Worm (Caenorhabditis elegans) whole organism, young adult: ENCODE measurements around the gene B0457.6.

Experiments
- B0019.2 ChIP-seq: fragments of 200-800 bp; sonication (Bioruptor generic); conservative IDR thresholded peaks from 2 replicates; pipeline ENCODE4 v1.3.6; 2022; ENCODE audit warnings: missing genetic modification reagents, missing genetic modification characterization, missing compliant biosample characterization
- B0261.1 ChIP-seq: sonication (generic microtip); optimal IDR thresholded peaks from 2 replicates; lab custom pipeline; 2016; ENCODE audit warnings: mild to moderate bottlenecking, missing genetic modification characterization, moderate library complexity, missing compliant biosample characterization
- C06A6.2 ChIP-seq: fragments of 200-800 bp; sonication (Bioruptor generic); conservative IDR thresholded peaks from 2 replicates; pipeline ENCODE4 v1.3.6; 2022; ENCODE audit warnings: missing genetic modification characterization, missing compliant biosample characterization
- C17E4.6 ChIP-seq: fragments of 200-800 bp; sonication (Bioruptor generic); IDR thresholded peaks from 2 replicates; pipeline ENCODE4 v1.3.6; 2022; ENCODE audit warnings: missing genetic modification reagents, missing genetic modification characterization, missing compliant biosample characterization
- F10E7.11 ChIP-seq: sonication (generic microtip); optimal IDR thresholded peaks from 2 replicates; lab custom pipeline; 2017; ENCODE audit warnings: mild to moderate bottlenecking, missing genetic modification characterization, moderate library complexity, missing compliant biosample characterization
- F22D6.2 ChIP-seq: sonication (generic microtip); optimal IDR thresholded peaks from 2 replicates; lab custom pipeline; 2016; ENCODE audit warnings: mild to moderate bottlenecking, missing genetic modification characterization, missing compliant biosample characterization
- F23B12.7 ChIP-seq: sonication (generic microtip); optimal IDR thresholded peaks from 2 replicates; lab custom pipeline; 2017; ENCODE audit warnings: missing genetic modification characterization, mild to moderate bottlenecking, missing compliant biosample characterization, antibody characterized with exemption, moderate library complexity; ENCODE audit not compliant: insufficient read depth
- F39B2.1 ChIP-seq: fragments of 200-800 bp; sonication (Bioruptor generic); IDR thresholded peaks from 2 replicates; pipeline ENCODE4 v1.3.6; 2022; ENCODE audit warnings: missing genetic modification reagents, missing genetic modification characterization, missing compliant biosample characterization
- F55B11.4 ChIP-seq: sonication (generic microtip); optimal IDR thresholded peaks from 2 replicates; lab custom pipeline; 2016; ENCODE audit warnings: missing compliant biosample characterization, missing genetic modification characterization, borderline replicate concordance; ENCODE audit not compliant: insufficient read depth
- K11D2.4 ChIP-seq: fragments of 200-800 bp; sonication (Bioruptor generic); IDR thresholded peaks from 2 replicates; pipeline ENCODE4 v1.3.6; 2022; ENCODE audit warnings: missing genetic modification reagents, missing genetic modification characterization, missing compliant biosample characterization
- Y95B8A.8 ChIP-seq: fragments of 200-800 bp; sonication (Bioruptor generic); IDR thresholded peaks from 2 replicates; pipeline ENCODE4 v1.3.6; 2022; ENCODE audit warnings: missing genetic modification reagents, missing genetic modification characterization, missing compliant biosample characterization
- ama-1 ChIP-seq, 3 experiments: fragments of 150-350 bp in 1 of 3; sonication (generic microtip) in 2 of 3; optimal IDR thresholded peaks; 2 replicates each; lab custom pipeline; 2014 to 2018; ENCODE audit warnings: missing biosample characterization in 2 of 3, missing genetic modification characterization in 2 of 3, missing genetic modification reagents in 2 of 3
- aptf-2 ChIP-seq: fragments of 200-800 bp; sonication (Bioruptor generic); conservative IDR thresholded peaks from 2 replicates; pipeline ENCODE4 v1.3.6; 2022; ENCODE audit warnings: missing genetic modification reagents, missing genetic modification characterization, missing compliant biosample characterization
- aptf-3 ChIP-seq: fragments of 200-800 bp; sonication (Bioruptor generic); IDR thresholded peaks from 2 replicates; pipeline ENCODE4 v1.3.6; 2022; ENCODE audit warnings: missing genetic modification characterization, missing compliant biosample characterization
- atf-7 ChIP-seq: sonication (generic microtip); optimal IDR thresholded peaks from 2 replicates; lab custom pipeline; 2017; ENCODE audit warnings: mild to moderate bottlenecking, missing genetic modification characterization, missing compliant biosample characterization
- attf-5 ChIP-seq: fragments of 200-800 bp; sonication (Bioruptor generic); optimal IDR thresholded peaks from 2 replicates; lab custom pipeline; 2018; ENCODE audit warnings: mild to moderate bottlenecking, missing genetic modification characterization, missing compliant biosample characterization
- bed-2 ChIP-seq: fragments of 200-800 bp; sonication (Bioruptor generic); IDR thresholded peaks from 2 replicates; pipeline ENCODE4 v1.3.6; 2022; ENCODE audit warnings: missing genetic modification reagents, missing genetic modification characterization, missing compliant biosample characterization
- ceh-100 ChIP-seq: fragments of 200-800 bp; sonication (Bioruptor generic); IDR thresholded peaks from 2 replicates; pipeline ENCODE4 v1.3.6; 2022; ENCODE audit warnings: missing genetic modification reagents, missing genetic modification characterization, missing compliant biosample characterization
- ceh-27 ChIP-seq: fragments of 200-800 bp; sonication (Bioruptor generic); optimal IDR thresholded peaks from 2 replicates; lab custom pipeline; 2018; ENCODE audit warnings: mild to moderate bottlenecking, missing genetic modification characterization, moderate library complexity, missing compliant biosample characterization
- ceh-40 ChIP-seq: fragments of 200-800 bp; sonication (Bioruptor generic); IDR thresholded peaks from 2 replicates; pipeline ENCODE4 v1.3.6; 2022; ENCODE audit warnings: missing genetic modification characterization, missing compliant biosample characterization
- die-1 ChIP-seq: sonication (generic microtip); optimal IDR thresholded peaks from 2 replicates; lab custom pipeline; 2016; ENCODE audit warnings: missing genotype, mild to moderate bottlenecking, missing genetic modification characterization, missing compliant biosample characterization
- dpff-1 ChIP-seq: sonication (generic microtip); optimal IDR thresholded peaks from 2 replicates; lab custom pipeline; 2017; ENCODE audit warnings: mild to moderate bottlenecking, missing genetic modification characterization, missing compliant biosample characterization
- egl-44 ChIP-seq: fragments of 200-800 bp; sonication (Bioruptor generic); IDR thresholded peaks from 2 replicates; pipeline ENCODE4 v1.3.6; 2022; ENCODE audit warnings: missing genetic modification reagents, missing genetic modification characterization, missing compliant biosample characterization
- him-1 ChIP-seq: sonication (generic microtip); optimal IDR thresholded peaks from 2 replicates; lab custom pipeline; 2016; ENCODE audit warnings: missing genotype, missing genetic modification reagents, missing genetic modification characterization, missing compliant biosample characterization
- hmg-20 ChIP-seq: fragments of 200-800 bp; sonication (Bioruptor generic); IDR thresholded peaks from 2 replicates; pipeline ENCODE4 v1.3.6; 2022; ENCODE audit warnings: missing genetic modification reagents, missing genetic modification characterization, missing compliant biosample characterization
- let-526 ChIP-seq: fragments of 200-800 bp; sonication (Bioruptor generic); IDR thresholded peaks from 2 replicates; pipeline ENCODE4 v1.3.6; 2022; ENCODE audit warnings: missing genetic modification reagents, missing genetic modification characterization, missing compliant biosample characterization
- let-607 ChIP-seq, 2 experiments: fragments of 200-800 bp in 1 of 2; sonication (Bioruptor generic) in 1 of 2; sonication (generic microtip) in 1 of 2; optimal IDR thresholded peaks; 2 replicates each; lab custom pipeline; 2016 to 2018; ENCODE audit warnings: mild to moderate bottlenecking in 2 of 2, missing compliant biosample characterization in 2 of 2, missing genetic modification characterization in 2 of 2, moderate library complexity in 2 of 2, missing genotype in 1 of 2
- lin-26 ChIP-seq: fragments of 200-800 bp; sonication (Bioruptor generic); IDR thresholded peaks from 2 replicates; pipeline ENCODE4 v1.3.6; 2022; ENCODE audit warnings: missing genetic modification reagents, missing genetic modification characterization, missing compliant biosample characterization
- lin-54 ChIP-seq: fragments of 200-800 bp; sonication (Bioruptor generic); optimal IDR thresholded peaks from 2 replicates; lab custom pipeline; 2018; ENCODE audit warnings: mild to moderate bottlenecking, missing genetic modification characterization, missing compliant biosample characterization
- madf-10 ChIP-seq: sonication (generic microtip); optimal IDR thresholded peaks from 2 replicates; lab custom pipeline; 2016; ENCODE audit warnings: mild to moderate bottlenecking, missing genetic modification characterization, missing compliant biosample characterization
- madf-3 ChIP-seq: fragments of 200-800 bp; sonication (Bioruptor generic); IDR thresholded peaks from 2 replicates; pipeline ENCODE4 v1.3.6; 2022; ENCODE audit warnings: missing genetic modification reagents, missing genetic modification characterization, missing compliant biosample characterization
- madf-6 ChIP-seq: fragments of 200-800 bp; sonication (Bioruptor generic); IDR thresholded peaks from 2 replicates; pipeline ENCODE4 v1.3.6; 2022; ENCODE audit warnings: missing genetic modification reagents, missing genetic modification characterization, missing compliant biosample characterization
- mcd-1 ChIP-seq: fragments of 200-800 bp; sonication (Bioruptor generic); IDR thresholded peaks from 2 replicates; pipeline ENCODE4 v1.3.6; 2022; ENCODE audit warnings: missing genetic modification reagents, missing genetic modification characterization, missing compliant biosample characterization
- nfya-2 ChIP-seq: fragments of 200-800 bp; sonication (Bioruptor generic); IDR thresholded peaks from 2 replicates; pipeline ENCODE4 v1.3.6; 2022; ENCODE audit warnings: missing genetic modification reagents, missing genetic modification characterization, missing compliant biosample characterization
- nfyb-1 ChIP-seq: fragments of 200-800 bp; sonication (Bioruptor generic); IDR thresholded peaks from 2 replicates; pipeline ENCODE4 v1.3.6; 2022; ENCODE audit warnings: missing genetic modification reagents, missing genetic modification characterization, missing compliant biosample characterization
- nhr-179 ChIP-seq: sonication (generic microtip); optimal IDR thresholded peaks from 2 replicates; lab custom pipeline; 2016; ENCODE audit warnings: mild to moderate bottlenecking, missing genetic modification characterization, missing compliant biosample characterization
- nhr-90 ChIP-seq: sonication (generic microtip); optimal IDR thresholded peaks from 2 replicates; lab custom pipeline; 2016; ENCODE audit warnings: missing genotype, mild to moderate bottlenecking, missing genetic modification characterization, missing compliant biosample characterization
- pbrm-1 ChIP-seq: fragments of 200-800 bp; sonication (Bioruptor generic); IDR thresholded peaks from 2 replicates; pipeline ENCODE4 v1.3.6; 2022; ENCODE audit warnings: missing genetic modification reagents, missing genetic modification characterization, missing compliant biosample characterization
- repo-1 ChIP-seq: sonication (generic microtip); optimal IDR thresholded peaks from 2 replicates; lab custom pipeline; 2017; ENCODE audit warnings: mild to moderate bottlenecking, missing genetic modification characterization, missing compliant biosample characterization
- rpc-1 ChIP-seq, 2 experiments: fragments of 150-350 bp in 1 of 2; sonication (generic microtip) in 1 of 2; optimal IDR thresholded peaks; 2 replicates each; lab custom pipeline; 2014 to 2018; ENCODE audit warnings: missing biosample characterization in 1 of 2, missing genetic modification characterization in 1 of 2, missing genetic modification reagents in 1 of 2, missing genotype in 1 of 2
- snpc-1.1 ChIP-seq: sonication (generic microtip); optimal IDR thresholded peaks from 2 replicates; lab custom pipeline; 2017; ENCODE audit warnings: missing genetic modification characterization, mild to moderate bottlenecking, missing compliant biosample characterization, antibody characterized with exemption, moderate library complexity, missing genotype, missing genetic modification reagents; ENCODE audit not compliant: insufficient read depth
- snpc-3.4 ChIP-seq: sonication (generic microtip); optimal IDR thresholded peaks from 2 replicates; lab custom pipeline; 2017; ENCODE audit warnings: missing genetic modification characterization, mild to moderate bottlenecking, missing compliant biosample characterization, antibody characterized with exemption, moderate library complexity, missing genotype, missing genetic modification reagents
- ztf-18 ChIP-seq: sonication (generic microtip); optimal IDR thresholded peaks from 2 replicates; lab custom pipeline; 2016; ENCODE audit warnings: missing genotype, mild to moderate bottlenecking, missing genetic modification characterization, missing compliant biosample characterization
- ztf-25 ChIP-seq: fragments of 200-800 bp; sonication (Bioruptor generic); IDR thresholded peaks from 2 replicates; pipeline ENCODE4 v1.3.6; 2022; ENCODE audit warnings: missing genetic modification reagents, missing genetic modification characterization, missing compliant biosample characterization
- ztf-26 ChIP-seq: sonication (generic microtip); optimal IDR thresholded peaks from 2 replicates; lab custom pipeline; 2017; ENCODE audit warnings: missing genetic modification characterization, missing compliant biosample characterization
- ztf-28 ChIP-seq: fragments of 200-800 bp; sonication (Bioruptor generic); IDR thresholded peaks from 2 replicates; pipeline ENCODE4 v1.3.6; 2022; ENCODE audit warnings: missing genetic modification reagents, missing genetic modification characterization, missing compliant biosample characterization
- ztf-3 ChIP-seq: fragments of 200-800 bp; sonication (Bioruptor generic); optimal IDR thresholded peaks from 2 replicates; lab custom pipeline; 2018; ENCODE audit warnings: mild to moderate bottlenecking, missing genetic modification characterization, missing compliant biosample characterization
- ztf-6 ChIP-seq: fragments of 200-800 bp; sonication (Bioruptor generic); IDR thresholded peaks from 2 replicates; pipeline ENCODE4 v1.3.6; 2022; ENCODE audit warnings: missing genetic modification reagents, missing genetic modification characterization, missing compliant biosample characterization

Gene B0457.6

DNA sequence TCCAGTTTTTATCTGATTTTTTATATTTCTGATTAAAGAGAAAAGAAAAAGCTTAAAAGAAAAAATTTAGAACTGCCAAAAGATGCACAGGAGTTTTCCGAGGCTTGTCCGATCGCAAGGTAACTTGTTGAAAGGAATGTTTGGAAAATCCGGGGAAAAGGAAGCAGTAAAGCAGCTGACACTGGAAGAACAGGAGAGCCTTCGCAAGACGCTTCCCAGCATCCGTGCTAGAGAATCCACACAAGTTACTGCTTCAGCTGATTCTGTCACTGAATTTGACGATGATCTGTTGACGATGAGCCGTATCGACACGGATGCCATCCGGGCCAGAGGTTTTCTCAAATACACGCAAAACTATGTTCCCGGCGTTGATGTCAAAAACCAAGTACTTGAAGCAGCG lies 7.5 kb downstream of the B0457.6 start, which contains the start of gene mrpl-50 (continued):
- TF ChIP-seq nhr-90 (no peak), egl-44 (GFP tag; lab: Robert Waterston, UW) (no peak), aptf-2 (GFP tag; lab: Robert Waterston, UW) (no peak), B0261.1 (tag; lab: Kevin White, UChicago) (no peak), ztf-25 (GFP tag; lab: Robert Waterston, UW) (no peak), let-526 (no peak), rpc-1 (optimal IDR thresholded peaks at IDR 0.05; lab: Kevin White, UChicago) (no peak), rpc-1 (tag; optimal IDR thresholded peaks at IDR 0.05; lab: Kevin White, UChicago) (no peak), ceh-40 (GFP tag; lab: Robert Waterston, UW) (no peak), aptf-3 (GFP tag; lab: Robert Waterston, UW) (no peak), snpc-3.4 (tag; lab: Kevin White, UChicago) (no peak), Y95B8A.8 (no peak), lin-26 (GFP tag; lab: Robert Waterston, UW) (no peak), attf-5 (GFP tag; lab: Kevin White, UChicago) (no peak), repo-1 (tag; lab: Kevin White, UChicago) (peak; percentile 59), snpc-1.1 (peak; percentile 33), atf-7 (tag; lab: Kevin White, UChicago) (no peak), ceh-27 (no peak), mcd-1 (GFP tag; lab: Robert Waterston, UW) (peak; percentile 43; the same call in 1 of the 2 replicates), B0019.2 (GFP tag; lab: Robert Waterston, UW) (no peak), pbrm-1 (no peak), C06A6.2 (no peak), die-1 (no peak), let-607 (tag; optimal IDR thresholded peaks at IDR 0.05; lab: Kevin White, UChicago) (no peak), bed-2 (GFP tag; lab: Robert Waterston, UW) (no peak), madf-3 (GFP tag; lab: Robert Waterston, UW) (peak; percentile 71), F10E7.11 (no peak), F39B2.1 (GFP tag; lab: Robert Waterston, UW) (0 out of 2 replicates have a peak, but pooled peaks have one; percentile 57), K11D2.4 (GFP tag; lab: Robert Waterston, UW) (no peak), ceh-100 (GFP tag; lab: Robert Waterston, UW) (no peak), nhr-179 (tag; lab: Kevin White, UChicago) (no peak), F55B11.4 (tag; lab: Kevin White, UChicago) (no peak), madf-10 (no peak), dpff-1 (tag; lab: Kevin White, UChicago) (peak; percentile 20), lin-54 (GFP tag; lab: Kevin White, UChicago) (no peak), C17E4.6 (GFP tag; lab: Robert Waterston, UW) (no peak), ztf-18 (no peak), nfya-2 (GFP tag; lab: Robert Waterston, UW) (no peak), ztf-3 (GFP tag; lab: Kevin White, UChicago) (no peak), ztf-26 (peak; percentile 3), ama-1 (optimal IDR thresholded peaks at IDR 0.05; lab: Kevin White, UChicago) (no peak), ama-1 (GFP tag; optimal IDR thresholded peaks at IDR 0.05; lab: Kevin White, UChicago) (peak in 1 of 2 experiments; percentile 30), F23B12.7 (tag; lab: Kevin White, UChicago) (no peak), F22D6.2 (tag; lab: Kevin White, UChicago) (no peak), ztf-6 (GFP tag; lab: Robert Waterston, UW) (no peak), hmg-20 (no peak), madf-6 (peak; percentile 65), ztf-28 (no peak), him-1 (tag; lab: Kevin White, UChicago) (no peak), nfyb-1 (0 out of 2 replicates have a peak, but pooled peaks have one; percentile 42)
